Fruit fly (Drosophila melanogaster) whole organism, embryonic: ENCODE results near the gene CG5509.

Source experiments
- Antp ChIP-seq: fragments of 200-800 bp; sonication (Bioruptor generic); optimal IDR thresholded peaks from 3 replicates; lab custom pipeline; 2016; ENCODE audit warnings: missing biosample characterization, missing genetic modification characterization
- Atf-2 ChIP-seq: fragments of 200-800 bp; sonication (Bioruptor generic); optimal IDR thresholded peaks from 2 replicates; lab custom pipeline; 2016; ENCODE audit warnings: missing biosample characterization, missing genetic modification characterization
- CG12071 ChIP-seq: fragments of 200-800 bp; sonication (Bioruptor generic); optimal IDR thresholded peaks from 3 replicates; lab custom pipeline; 2018; ENCODE audit warnings: missing biosample characterization, mild to moderate bottlenecking, missing genetic modification characterization
- CG12391 ChIP-seq: fragments of 200-800 bp; sonication (Bioruptor generic); optimal IDR thresholded peaks from 3 replicates; lab custom pipeline; 2018; ENCODE audit warnings: missing biosample characterization, mild to moderate bottlenecking, missing genetic modification characterization, moderate library complexity
- CG12659 ChIP-seq: fragments of 200-800 bp; sonication (Bioruptor generic); optimal IDR thresholded peaks from 3 replicates; lab custom pipeline; 2017; ENCODE audit warnings: mild to moderate bottlenecking, missing biosample characterization, missing genetic modification reagents, missing genetic modification characterization
- CG14710 ChIP-seq: fragments of 200-800 bp; sonication (Bioruptor generic); optimal IDR thresholded peaks from 3 replicates; lab custom pipeline; 2019; ENCODE audit warnings: missing biosample characterization, mild to moderate bottlenecking, missing genetic modification characterization, moderate library complexity
- CG14965 ChIP-seq: fragments of 200-800 bp; sonication (Bioruptor generic); optimal IDR thresholded peaks from 2 replicates; lab custom pipeline; 2016; ENCODE audit warnings: missing biosample characterization, missing genetic modification characterization, borderline replicate concordance
- CG15011 ChIP-seq: fragments of 200-800 bp; sonication (Bioruptor generic); optimal IDR thresholded peaks from 3 replicates; lab custom pipeline; 2018; ENCODE audit warnings: missing biosample characterization, mild to moderate bottlenecking, missing genetic modification characterization
- CG16815 ChIP-seq: fragments of 200-800 bp; sonication (Bioruptor generic); optimal IDR thresholded peaks from 3 replicates; lab custom pipeline; 2017; ENCODE audit warnings: missing biosample characterization, mild to moderate bottlenecking, missing genetic modification characterization
- CG17802 ChIP-seq: fragments of 200-800 bp; sonication (Bioruptor generic); optimal IDR thresholded peaks from 2 replicates; lab custom pipeline; 2018; ENCODE audit warnings: missing biosample characterization, mild to moderate bottlenecking, missing genetic modification characterization, moderate library complexity
- CG2120 ChIP-seq: fragments of 200-800 bp; sonication (Bioruptor generic); optimal IDR thresholded peaks from 3 replicates; lab custom pipeline; 2016; ENCODE audit warnings: missing biosample characterization, missing genetic modification characterization
- CG30020 ChIP-seq: fragments of 200-800 bp; optimal IDR thresholded peaks from 2 replicates; lab custom pipeline; 2019; ENCODE audit warnings: missing biosample characterization, mild to moderate bottlenecking, missing genetic modification characterization, moderate library complexity
- CG32767 ChIP-seq: fragments of 200-800 bp; sonication (Bioruptor generic); IDR thresholded peaks from 2 replicates; pipeline ENCODE4 v1.3.6; 2022; ENCODE audit warnings: missing biosample characterization, missing genetic modification characterization
- CG33213 ChIP-seq: fragments of 200-800 bp; sonication (Bioruptor generic); optimal IDR thresholded peaks from 3 replicates; lab custom pipeline; 2016; ENCODE audit warnings: missing biosample characterization, missing genetic modification characterization
- CG33557 ChIP-seq: fragments of 200-800 bp; sonication (Bioruptor generic); optimal IDR thresholded peaks from 2 replicates; lab custom pipeline; 2019; ENCODE audit warnings: missing biosample characterization, mild to moderate bottlenecking, missing genetic modification characterization, moderate library complexity
- CG4424 ChIP-seq: fragments of 200-800 bp; sonication (Bioruptor generic); optimal IDR thresholded peaks from 3 replicates; lab custom pipeline; 2016; ENCODE audit warnings: missing biosample characterization, missing genetic modification characterization
- CG4617 ChIP-seq: fragments of 200-800 bp; sonication (Bioruptor generic); optimal IDR thresholded peaks from 3 replicates; lab custom pipeline; 2016; ENCODE audit warnings: missing biosample characterization, missing genetic modification characterization, borderline replicate concordance
- CG5245 ChIP-seq: fragments of 200-800 bp; sonication (Bioruptor generic); optimal IDR thresholded peaks from 3 replicates; lab custom pipeline; 2016; ENCODE audit warnings: missing biosample characterization, missing genetic modification characterization
- CG6683 ChIP-seq: fragments of 200-800 bp; sonication (Bioruptor generic); optimal IDR thresholded peaks from 2 replicates; lab custom pipeline; 2017; ENCODE audit warnings: missing biosample characterization, mild to moderate bottlenecking, missing genetic modification characterization, missing genetic modification reagents
- CG6854 ChIP-seq: fragments of 200-800 bp; sonication (Bioruptor generic); optimal IDR thresholded peaks from 3 replicates; lab custom pipeline; 2017; ENCODE audit warnings: missing biosample characterization, mild to moderate bottlenecking, missing genetic modification characterization
- CG7357 ChIP-seq: fragments of 200-800 bp; sonication (Bioruptor generic); IDR thresholded peaks from 3 replicates; pipeline ENCODE4 v1.3.6; 2022; ENCODE audit warnings: missing biosample characterization, missing genetic modification characterization
- CG7987 ChIP-seq: fragments of 200-800 bp; sonication (Bioruptor generic); optimal IDR thresholded peaks from 2 replicates; lab custom pipeline; 2018; ENCODE audit warnings: missing biosample characterization, mild to moderate bottlenecking, missing genetic modification characterization, moderate library complexity
- CG8924 ChIP-seq: fragments of 200-800 bp; optimal IDR thresholded peaks from 3 replicates; lab custom pipeline; 2019; ENCODE audit warnings: missing biosample characterization, mild to moderate bottlenecking, missing genetic modification characterization, moderate library complexity
- CG9797 ChIP-seq: fragments of 200-800 bp; sonication (Bioruptor generic); optimal IDR thresholded peaks from 3 replicates; lab custom pipeline; 2018; ENCODE audit warnings: missing biosample characterization, mild to moderate bottlenecking, missing genetic modification characterization
- CTCF ChIP-seq: fragments of 200-800 bp; sonication (Bioruptor generic); optimal IDR thresholded peaks from 2 replicates; lab custom pipeline; 2017; ENCODE audit warnings: missing biosample characterization, mild to moderate bottlenecking, missing genetic modification characterization, moderate library complexity
- CkIIα-i1 ChIP-seq: fragments of 200-800 bp; sonication (Bioruptor generic); IDR thresholded peaks from 2 replicates; pipeline ENCODE4 v1.3.6; 2022; ENCODE audit warnings: missing biosample characterization, missing genetic modification characterization
- Dp ChIP-seq: fragments of 200-800 bp; sonication (Bioruptor generic); optimal IDR thresholded peaks from 2 replicates; lab custom pipeline; 2018; ENCODE audit warnings: missing biosample characterization, mild to moderate bottlenecking, missing genetic modification characterization, moderate library complexity
- Drgx ChIP-seq: fragments of 200-800 bp; sonication (Bioruptor generic); IDR thresholded peaks from 2 replicates; pipeline ENCODE4 v1.3.6; 2022; ENCODE audit warnings: missing biosample characterization, missing genetic modification characterization
- Ets97D ChIP-seq: fragments of 200-800 bp; sonication (Bioruptor generic); optimal IDR thresholded peaks from 3 replicates; lab custom pipeline; 2016; ENCODE audit warnings: missing biosample characterization, missing genetic modification characterization
- Fer2 ChIP-seq: fragments of 200-800 bp; sonication (Bioruptor generic); optimal IDR thresholded peaks from 2 replicates; lab custom pipeline; 2018; ENCODE audit warnings: missing biosample characterization, mild to moderate bottlenecking, missing genetic modification characterization, moderate library complexity
- Gug ChIP-seq: fragments of 200-800 bp; sonication (Bioruptor generic); IDR thresholded peaks from 4 replicates; pipeline ENCODE4 v1.3.6; 2022; ENCODE audit warnings: missing biosample characterization, missing genetic modification characterization
- HmgZ ChIP-seq: fragments of 200-800 bp; sonication (Bioruptor generic); optimal IDR thresholded peaks from 2 replicates; lab custom pipeline; 2018; ENCODE audit warnings: missing biosample characterization, mild to moderate bottlenecking, missing genetic modification characterization
- Hmr ChIP-seq: fragments of 200-800 bp; sonication (Bioruptor generic); optimal IDR thresholded peaks from 3 replicates; lab custom pipeline; 2017; ENCODE audit warnings: mild to moderate bottlenecking, missing biosample characterization, missing genetic modification reagents, missing genetic modification characterization
- MBD-R2 ChIP-seq: fragments of 200-800 bp; sonication (Bioruptor generic); IDR thresholded peaks from 2 replicates; pipeline ENCODE4 v1.3.6; 2022; ENCODE audit warnings: missing biosample characterization, missing genetic modification characterization
- Med ChIP-seq: fragments of 200-800 bp; sonication (Bioruptor generic); peaks from one replicate; lab custom pipeline; 2016; ENCODE audit warnings: missing biosample characterization, missing genetic modification characterization, mild to moderate bottlenecking, inconsistent platforms, moderate library complexity
- Mes4 ChIP-seq: fragments of 200-800 bp; sonication (Bioruptor generic); optimal IDR thresholded peaks from 2 replicates; lab custom pipeline; 2016; ENCODE audit warnings: missing biosample characterization, missing genetic modification characterization
- Myb ChIP-seq: fragments of 200-800 bp; sonication (Bioruptor generic); optimal IDR thresholded peaks from 2 replicates; lab custom pipeline; 2016; ENCODE audit warnings: missing biosample characterization, missing genetic modification characterization
- Nf-YA ChIP-seq: fragments of 200-800 bp; sonication (Bioruptor generic); IDR thresholded peaks from 2 replicates; pipeline ENCODE4 v1.3.6; 2022; ENCODE audit warnings: missing biosample characterization, missing genetic modification characterization
- Nf-YC ChIP-seq: fragments of 200-800 bp; optimal IDR thresholded peaks from 3 replicates; lab custom pipeline; 2019; ENCODE audit warnings: missing biosample characterization, mild to moderate bottlenecking, missing genetic modification characterization, moderate library complexity
- Six4 ChIP-seq: fragments of 200-800 bp; sonication (Bioruptor generic); optimal IDR thresholded peaks from 2 replicates; lab custom pipeline; 2016; ENCODE audit warnings: missing biosample characterization, missing genetic modification characterization
- Tbp ChIP-seq: fragments of >200 bp; optimal IDR thresholded peaks from 2 replicates; lab custom pipeline; 2018; ENCODE audit warnings: missing biosample characterization, missing genetic modification characterization
- ase ChIP-seq: fragments of 200-800 bp; sonication (Bioruptor generic); IDR thresholded peaks from 3 replicates; pipeline ENCODE4 v1.3.6; 2022; ENCODE audit warnings: missing biosample characterization, missing genetic modification characterization
- ci ChIP-seq: fragments of 200-800 bp; sonication (Bioruptor generic); IDR thresholded peaks from 3 replicates; pipeline ENCODE4 v1.3.6; 2022; ENCODE audit warnings: missing biosample characterization, missing genetic modification characterization
- cwo ChIP-seq: fragments of 200-800 bp; sonication (Bioruptor generic); optimal IDR thresholded peaks from 3 replicates; lab custom pipeline; 2017; ENCODE audit warnings: missing biosample characterization, missing genetic modification characterization, mild to moderate bottlenecking, moderate library complexity, missing genetic modification reagents
- gsb-n ChIP-seq: fragments of 200-800 bp; sonication (Bioruptor generic); optimal IDR thresholded peaks from 3 replicates; lab custom pipeline; 2018; ENCODE audit warnings: missing biosample characterization, mild to moderate bottlenecking, missing genetic modification characterization
- nmo ChIP-seq: fragments of 200-800 bp; sonication (Bioruptor generic); optimal IDR thresholded peaks from 2 replicates; lab custom pipeline; 2018; ENCODE audit warnings: missing biosample characterization, mild to moderate bottlenecking, missing genetic modification characterization, moderate library complexity
- nom ChIP-seq: fragments of 200-800 bp; sonication (Bioruptor generic); optimal IDR thresholded peaks from 2 replicates; lab custom pipeline; 2017; ENCODE audit warnings: missing biosample characterization, missing genetic modification characterization, mild to moderate bottlenecking, moderate library complexity, missing genetic modification reagents
- pho ChIP-seq: fragments of 200-800 bp; sonication (Bioruptor generic); optimal IDR thresholded peaks from 2 replicates; lab custom pipeline; 2016; ENCODE audit warnings: missing biosample characterization, missing genetic modification characterization
- pnt ChIP-seq: fragments of 200-800 bp; sonication (Bioruptor generic); optimal IDR thresholded peaks from 3 replicates; lab custom pipeline; 2016; ENCODE audit warnings: missing biosample characterization, missing genetic modification characterization
- run ChIP-seq: fragments of 200-800 bp; sonication (Bioruptor generic); optimal IDR thresholded peaks from 3 replicates; lab custom pipeline; 2018; ENCODE audit warnings: missing biosample characterization, mild to moderate bottlenecking, missing genetic modification characterization
- ttk ChIP-seq: fragments of 200-800 bp; sonication (Bioruptor generic); IDR thresholded peaks from 2 replicates; pipeline ENCODE4 v2.1.2; 2022; ENCODE audit warnings: missing biosample characterization, missing genetic modification characterization
- wek ChIP-seq: fragments of 200-800 bp; sonication (Bioruptor generic); optimal IDR thresholded peaks from 3 replicates; lab custom pipeline; 2018; ENCODE audit warnings: missing biosample characterization, mild to moderate bottlenecking, missing genetic modification characterization, moderate library complexity

CG5509 gene

dm6 chr3R:12431030-12431489 lies 21.2 kb upstream of the CG5509 start, which contains the start of gene Prosalpha2 (continued):
- TF ChIP-seq wek (GFP tag; lab: Kevin White, UChicago) (no peak), pnt (no peak), CG9797 (peak; percentile 84), CG16815 (GFP tag; lab: Kevin White, UChicago) (no peak), Tbp (GFP tag; lab: Kevin White, UChicago) (no peak), CG4424 (GFP tag; lab: Kevin White, UChicago) (peak; percentile 3), Drgx (GFP tag; lab: Robert Waterston, UW) (no peak; the same call in 1 of the 2 replicates), CkIIα-i1 (GFP tag; lab: Robert Waterston, UW) (no peak), run (tag; lab: Kevin White, UChicago) (no peak), CG33213 (peak; percentile 5), Dp (GFP tag; lab: Kevin White, UChicago) (peak; percentile 55), Atf-2 (GFP tag; lab: Kevin White, UChicago) (no peak), CG7987 (GFP tag; lab: Kevin White, UChicago) (no peak), CG8924 (tag; lab: Kevin White, UChicago) (peak; percentile 11), Ets97D (GFP tag; lab: Kevin White, UChicago) (peak; percentile 2), Nf-YA (GFP tag; lab: Robert Waterston, UW) (no peak), CG12071 (GFP tag; lab: Kevin White, UChicago) (no peak), ci (GFP tag; lab: Robert Waterston, UW) (no peak), CG12391 (peak; percentile 1), Myb (GFP tag; lab: Kevin White, UChicago) (peak; percentile 20), CG17802 (tag; lab: Kevin White, UChicago) (peak; percentile 64), CG7357 (GFP tag; lab: Robert Waterston, UW) (peak; percentile 93), ttk (no peak), CG32767 (GFP tag; lab: Robert Waterston, UW) (peak; percentile 51), CG14965 (GFP tag; lab: Kevin White, UChicago) (no peak), CG12659 (peak; percentile 68), pho (GFP tag; lab: Kevin White, UChicago) (no peak), Gug (GFP tag; lab: Robert Waterston, UW) (no peak; the same call in 3 of the 4 replicates), Mes4 (GFP tag; lab: Kevin White, UChicago) (no peak), CG6854 (GFP tag; lab: Kevin White, UChicago) (no peak), Fer2 (tag; lab: Kevin White, UChicago) (no peak), ase (no peak), nmo (GFP tag; lab: Kevin White, UChicago) (peak; percentile 42), CG14710 (tag; lab: Kevin White, UChicago) (peak; percentile 80), CG5245 (no peak), CG2120 (GFP tag; lab: Kevin White, UChicago) (peak; percentile 52), Nf-YC (tag; lab: Kevin White, UChicago) (peak; percentile 30), CG4617 (GFP tag; lab: Kevin White, UChicago) (peak; percentile 57), Antp (GFP tag; lab: Kevin White, UChicago) (no peak), Med (GFP tag; lab: Kevin White, UChicago) (peak; percentile 73), MBD-R2 (peak; percentile 82), CTCF (GFP tag; lab: Kevin White, UChicago) (peak; percentile 9), HmgZ (peak; percentile 13), nom (GFP tag; lab: Kevin White, UChicago) (peak; percentile 1), Six4 (GFP tag; lab: Kevin White, UChicago) (no peak), cwo (GFP tag; lab: Kevin White, UChicago) (no peak), CG15011 (GFP tag; lab: Kevin White, UChicago) (no peak), CG33557 (GFP tag; lab: Kevin White, UChicago) (no peak), gsb-n (tag; lab: Kevin White, UChicago) (no peak), CG30020 (tag; lab: Kevin White, UChicago) (peak; percentile 53), Hmr (GFP tag; lab: Kevin White, UChicago) (no peak), CG6683 (no peak)
